Worm (Caenorhabditis elegans): ENCODE data around the gene atrn-1.

Gene atrn-1

DNA sequence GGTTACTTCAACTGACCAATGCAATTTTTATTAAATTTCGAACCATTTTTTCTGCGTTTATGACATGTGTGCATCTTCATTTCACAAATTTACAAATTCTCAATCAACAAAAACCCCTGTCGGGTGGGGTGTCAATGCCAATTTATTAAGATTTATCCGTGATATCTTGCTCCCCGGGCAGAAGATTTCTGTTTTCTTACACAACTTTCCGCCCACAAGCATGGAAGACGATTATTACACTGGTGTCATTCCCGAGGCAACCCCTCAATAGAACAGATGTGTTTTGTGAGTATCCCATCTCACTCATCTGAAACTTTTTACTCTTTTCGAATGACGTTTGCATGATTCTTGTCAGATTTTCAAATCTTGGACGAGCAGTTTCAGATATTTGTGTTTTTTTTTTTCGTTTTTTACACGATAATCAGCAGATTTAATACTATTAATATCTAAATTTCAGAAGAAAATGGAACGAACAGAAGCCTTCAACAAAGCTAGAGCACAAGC, 20.5 kb downstream of the atrn-1 start, which contains the start of gene F33C8.4:
F33C8.4 (plus strand) TSS at position 454 of the 504 bp plus-strand sequence.
- no peak for TF ChIP-seq lsy-2 (tag; optimal IDR thresholded peaks at IDR 0.05)
- TF ChIP-seq vab-15 (tag; optimal IDR thresholded peaks at IDR 0.05), result no peak
- TF ChIP-seq grh-1 (GFP tag; IDR thresholded peaks at IDR 0.05), result no peak
- TF ChIP-seq nhr-71 (tag; optimal IDR thresholded peaks at IDR 0.05), result peak; percentile 41
- no peak for TF ChIP-seq nhr-47 (tag; optimal IDR thresholded peaks at IDR 0.05)
- TF ChIP-seq lin-13 (GFP tag; optimal IDR thresholded peaks at IDR 0.05), result no peak
- TF ChIP-seq zip-4 (GFP tag; optimal IDR thresholded peaks at IDR 0.05), result no peak
- no peak for TF ChIP-seq aha-1 (tag; optimal IDR thresholded peaks at IDR 0.05)
- TF ChIP-seq lin-14 (GFP tag; optimal IDR thresholded peaks at IDR 0.05), result peak; percentile 70
- no peak for TF ChIP-seq lin-39 (tag; optimal IDR thresholded peaks at IDR 0.05)
- TF ChIP-seq egl-13 (tag; optimal IDR thresholded peaks at IDR 0.05), result no peak
- peak; percentile 83 for TF ChIP-seq dsc-1 (tag; optimal IDR thresholded peaks at IDR 0.05)
- no peak for TF ChIP-seq aly-2 (tag; optimal IDR thresholded peaks at IDR 0.05)
- TF ChIP-seq unc-62 (GFP tag; optimal IDR thresholded peaks at IDR 0.05), result no peak
- no peak for TF ChIP-seq egl-27 (tag; optimal IDR thresholded peaks at IDR 0.05)
- no peak for TF ChIP-seq tlp-1 (tag; optimal IDR thresholded peaks at IDR 0.05)
- TF ChIP-seq nhr-11 (tag; optimal IDR thresholded peaks at IDR 0.05), result no peak
- no peak for TF ChIP-seq sup-37 (GFP tag; optimal IDR thresholded peaks at IDR 0.05)
- TF ChIP-seq tbx-2 (tag; optimal IDR thresholded peaks at IDR 0.05), result no peak
- TF ChIP-seq ztf-4 (tag; optimal IDR thresholded peaks at IDR 0.05), result no peak
- no peak for TF ChIP-seq jun-1 (tag; optimal IDR thresholded peaks at IDR 0.05)
- no peak for TF ChIP-seq blmp-1 (tag; optimal IDR thresholded peaks at IDR 0.05)
- no peak for TF ChIP-seq irx-1 (tag; optimal IDR thresholded peaks at IDR 0.05)
- no peak for TF ChIP-seq ceh-90 (tag; optimal IDR thresholded peaks at IDR 0.05)
- TF ChIP-seq C04F5.9 (tag; optimal IDR thresholded peaks at IDR 0.05), result no peak
- no peak for TF ChIP-seq pqm-1 (tag; optimal IDR thresholded peaks at IDR 0.05)
- TF ChIP-seq unc-86 (tag; optimal IDR thresholded peaks at IDR 0.05), result no peak
- TF ChIP-seq sptf-1 (tag; optimal IDR thresholded peaks at IDR 0.05), result no peak
- peak; percentile 29 for TF ChIP-seq unc-130 (tag; optimal IDR thresholded peaks at IDR 0.05)
- no peak for TF ChIP-seq C34B4.2 (tag; optimal IDR thresholded peaks at IDR 0.05)
- TF ChIP-seq mdl-1 (tag; optimal IDR thresholded peaks at IDR 0.05), result peak in 1 of 2 experiments; percentile 8
- TF ChIP-seq ets-5 (GFP tag; IDR thresholded peaks at IDR 0.05), result no peak
- no peak for TF ChIP-seq fkh-8 (tag; optimal IDR thresholded peaks at IDR 0.05)
- TF ChIP-seq rnt-1 (tag; optimal IDR thresholded peaks at IDR 0.05), result peak; percentile 38
- no peak for TF ChIP-seq hlh-17 (GFP tag; optimal IDR thresholded peaks at IDR 0.05; ENCODE audit: borderline replicate concordance)
- TF ChIP-seq pag-3 (tag; optimal IDR thresholded peaks at IDR 0.05; ENCODE audit: borderline replicate concordance, insufficient read depth), result peak; percentile 43
- no peak for TF ChIP-seq Y116A8C.19 (tag; optimal IDR thresholded peaks at IDR 0.05; ENCODE audit: borderline replicate concordance)
- no peak for TF ChIP-seq mef-2 (tag; optimal IDR thresholded peaks at IDR 0.05)
- no peak for TF ChIP-seq nhr-76 (tag; optimal IDR thresholded peaks at IDR 0.05)
- no peak for TF ChIP-seq pax-3 (tag; optimal IDR thresholded peaks at IDR 0.05)
- TF ChIP-seq zag-1 (tag; optimal IDR thresholded peaks at IDR 0.05), result no peak
- no peak for TF ChIP-seq mep-1 (tag; optimal IDR thresholded peaks at IDR 0.05)
- TF ChIP-seq ceh-63 (GFP tag; optimal IDR thresholded peaks at IDR 0.05), result no peak
- no peak for TF ChIP-seq ces-1 (GFP tag; optimal IDR thresholded peaks at IDR 0.05)
- no peak for TF ChIP-seq nhr-28 (tag; optimal IDR thresholded peaks at IDR 0.05)
- no peak for TF ChIP-seq hlh-4 (tag; optimal IDR thresholded peaks at IDR 0.05)
- no peak for TF ChIP-seq elt-2 (tag; optimal IDR thresholded peaks at IDR 0.05)
- no peak for TF ChIP-seq ceh-82 (tag; optimal IDR thresholded peaks at IDR 0.05)
- TF ChIP-seq sox-4 (tag; optimal IDR thresholded peaks at IDR 0.05), result no peak
- peak; percentile 7 for TF ChIP-seq snu-23 (GFP tag; optimal IDR thresholded peaks at IDR 0.05)
- TF ChIP-seq unc-98 (GFP tag; IDR thresholded peaks at IDR 0.05), result no peak
- TF ChIP-seq efl-1 (optimal IDR thresholded peaks at IDR 0.05), result no peak
- no peak for TF ChIP-seq efl-1 (GFP tag; optimal IDR thresholded peaks at IDR 0.05 in 1 of 2)
- TF ChIP-seq nhr-85 (tag), result no peak

Data from whole organism, L1 larva.